Worm (Caenorhabditis elegans) whole organism, midembryonic: ENCODE results near the gene mnp-1.

ENCODE experiments used
- T22C8.4 ChIP-seq: fragments of 200-800 bp; sonication (Bioruptor generic); IDR thresholded peaks from 2 replicates; pipeline ENCODE4 v1.3.6; 2022; ENCODE audit warnings: missing genetic modification characterization, missing compliant biosample characterization
- cog-1 ChIP-seq: sonication (generic microtip); optimal IDR thresholded peaks from 2 replicates; lab custom pipeline; 2016; ENCODE audit warnings: missing genetic modification characterization, missing compliant biosample characterization
- flt-1 ChIP-seq: fragments of 200-800 bp; sonication (Bioruptor generic); IDR thresholded peaks from 2 replicates; pipeline ENCODE4 v1.3.6; 2022; ENCODE audit warnings: missing genetic modification characterization, missing compliant biosample characterization
- klf-2 ChIP-seq: fragments of 200-800 bp; sonication (Bioruptor generic); conservative IDR thresholded peaks from 2 replicates; pipeline ENCODE4 v1.3.6; 2022; ENCODE audit warnings: missing genetic modification reagents, missing genetic modification characterization, missing compliant biosample characterization
- med-1 ChIP-seq: sonication (generic microtip); optimal IDR thresholded peaks from 2 replicates; lab custom pipeline; 2017; ENCODE audit warnings: missing genetic modification characterization, mild to moderate bottlenecking, missing compliant biosample characterization, antibody characterized with exemption, missing genetic modification reagents; ENCODE audit not compliant: insufficient read depth
- ref-1 ChIP-seq: fragments of 200-800 bp; sonication (Bioruptor generic); conservative IDR thresholded peaks from 2 replicates; pipeline ENCODE4 v1.3.6; 2022; ENCODE audit warnings: missing genetic modification reagents, missing genetic modification characterization, missing compliant biosample characterization
- tab-1 ChIP-seq: fragments of 200-800 bp; sonication (Bioruptor generic); IDR thresholded peaks from 2 replicates; pipeline ENCODE4 v1.3.6; 2022; ENCODE audit warnings: missing genetic modification characterization, missing compliant biosample characterization
- ztf-23 ChIP-seq: fragments of 200-800 bp; sonication (Bioruptor generic); IDR thresholded peaks from 2 replicates; pipeline ENCODE4 v1.3.6; 2022; ENCODE audit warnings: missing genetic modification reagents, missing genetic modification characterization, missing compliant biosample characterization
- ztf-29 ChIP-seq: fragments of 200-800 bp; sonication (Bioruptor generic); IDR thresholded peaks from 2 replicates; pipeline ENCODE4 v1.3.6; 2022; ENCODE audit warnings: missing genetic modification reagents, missing genetic modification characterization, missing compliant biosample characterization

Gene mnp-1

DNA sequence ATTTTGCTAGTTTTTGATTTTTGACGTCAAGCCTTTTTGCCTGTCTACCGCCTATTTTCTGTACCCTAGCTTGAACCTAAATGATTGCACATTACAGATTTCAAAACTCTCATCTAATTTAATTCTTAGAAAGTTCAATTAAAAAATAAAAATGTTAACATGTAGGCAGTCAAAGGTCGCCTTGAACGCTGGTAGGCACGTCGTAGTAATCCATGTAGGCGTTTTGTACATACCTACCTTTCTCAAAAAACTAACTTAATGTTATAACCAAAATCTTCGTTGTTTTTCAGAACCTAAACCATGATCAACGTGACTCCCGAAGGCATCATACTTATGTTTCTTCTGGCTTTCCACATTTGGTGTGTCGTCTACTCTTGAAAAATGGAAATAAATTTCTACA, 32.5 kb upstream of the mnp-1 start, which contains the start of gene H38K22.9:
Gene H38K22.9, plus strand, starts transcription at position 301 of the 400 bp plus-strand sequence.
- no peak for TF ChIP-seq T22C8.4 (GFP tag; lab: Robert Waterston, UW)
- TF ChIP-seq tab-1 (GFP tag; lab: Robert Waterston, UW): no peak
- no peak for TF ChIP-seq med-1 (GFP tag; lab: Kevin White, UChicago)
- TF ChIP-seq cog-1 (tag; lab: Kevin White, UChicago): no peak
- no peak for TF ChIP-seq flt-1 (GFP tag; lab: Robert Waterston, UW)
- no peak for TF ChIP-seq ztf-23 (GFP tag; lab: Robert Waterston, UW)
- TF ChIP-seq ztf-29 (GFP tag; lab: Robert Waterston, UW): no peak
- TF ChIP-seq ref-1 (GFP tag; lab: Robert Waterston, UW): no peak

DNA sequence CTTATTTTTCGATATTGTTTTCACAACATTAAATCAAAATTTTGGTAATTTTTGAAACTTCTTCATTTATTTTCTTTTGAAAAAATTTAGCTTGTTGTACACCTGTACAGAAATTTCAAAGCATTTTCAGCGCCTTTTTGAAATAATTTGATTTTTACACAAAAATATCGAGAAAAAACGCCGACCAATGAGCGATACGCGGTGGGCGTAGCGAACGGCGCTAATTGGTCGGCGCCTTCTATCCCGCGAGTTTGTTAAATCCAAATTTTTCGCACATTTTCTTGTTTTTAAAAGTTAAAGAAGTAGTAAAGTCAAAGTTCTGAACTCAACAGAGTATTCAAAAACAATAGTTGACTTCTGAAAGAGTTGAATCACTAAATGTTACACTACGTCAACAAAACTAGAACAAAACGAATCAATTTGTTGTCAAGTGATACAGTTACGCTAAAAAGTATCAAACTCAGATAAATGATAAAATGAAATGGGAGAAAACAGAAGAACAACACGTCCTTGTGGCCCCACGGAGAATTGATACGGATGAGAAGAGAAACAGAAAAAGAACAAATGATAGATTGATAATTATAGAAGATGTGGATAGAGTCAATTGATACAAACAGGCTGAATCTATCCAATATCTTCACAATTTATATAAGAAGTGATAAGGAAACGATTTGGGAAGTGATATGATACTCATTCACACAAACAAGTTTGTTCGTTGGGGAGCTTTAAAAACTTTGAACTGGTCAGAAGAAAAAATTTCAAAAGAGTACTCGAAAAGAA, 28.0 kb upstream of the mnp-1 start:
- TF ChIP-seq cog-1 (tag; lab: Kevin White, UChicago) (no peak), flt-1 (GFP tag; lab: Robert Waterston, UW) (no peak), T22C8.4 (GFP tag; lab: Robert Waterston, UW) (no peak)

DNA sequence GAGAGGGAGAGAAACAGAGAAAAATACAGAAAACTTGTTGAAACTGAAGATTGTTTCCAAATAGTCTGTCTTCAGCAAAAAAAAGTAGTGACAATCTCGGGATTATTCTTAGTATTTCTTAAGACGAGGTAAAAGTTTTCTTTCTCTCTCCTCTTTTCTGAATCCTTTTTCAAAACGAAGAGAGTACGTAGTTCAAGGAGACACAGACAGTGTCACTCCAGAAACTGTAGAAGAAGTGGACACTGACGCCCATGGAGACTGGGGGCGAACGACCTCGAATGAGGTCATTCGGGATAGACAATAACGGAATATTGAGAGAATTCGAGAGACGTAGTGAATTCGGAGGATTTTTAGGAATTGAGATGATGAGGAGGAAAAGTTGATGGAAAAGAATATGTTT, 25.4 kb upstream of the mnp-1 start, which contains the start of gene gly-6:
Gene gly-6, minus strand, starts transcription at position 245 of the 400 bp plus-strand sequence.
- TF ChIP-seq ztf-29 (GFP tag; lab: Robert Waterston, UW) (no peak), klf-2 (GFP tag; lab: Robert Waterston, UW) (no peak), flt-1 (GFP tag; lab: Robert Waterston, UW) (no peak), T22C8.4 (GFP tag; lab: Robert Waterston, UW) (no peak), med-1 (GFP tag; lab: Kevin White, UChicago) (no peak), cog-1 (tag; lab: Kevin White, UChicago) (no peak), ztf-23 (GFP tag; lab: Robert Waterston, UW) (no peak), ref-1 (GFP tag; lab: Robert Waterston, UW) (no peak), tab-1 (GFP tag; lab: Robert Waterston, UW) (no peak)

DNA sequence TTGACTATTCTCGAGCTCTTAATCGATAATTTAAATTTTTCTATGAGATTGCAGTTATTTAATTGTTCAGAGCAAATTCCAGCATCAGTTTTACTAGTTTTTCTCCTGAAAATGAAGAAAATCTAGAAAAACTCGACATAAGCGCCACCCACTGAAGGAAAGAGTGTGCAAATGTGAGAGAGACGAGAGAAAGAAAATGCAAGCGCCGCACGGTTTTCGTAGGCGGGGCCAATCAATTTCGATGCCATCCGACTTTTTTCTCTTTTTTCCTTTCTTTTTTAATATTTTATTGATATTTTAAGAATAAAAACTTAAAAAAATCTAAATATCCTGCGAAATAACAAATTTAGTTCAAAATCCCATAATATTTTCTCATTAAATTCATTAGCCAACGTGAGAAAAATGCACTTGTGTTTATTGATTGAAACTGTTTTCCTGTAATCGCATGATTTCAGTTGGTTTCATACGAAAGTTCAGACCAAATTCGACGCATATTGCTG, 23.8 kb upstream of the mnp-1 start, which contains the start of gene cdk-12:
Gene cdk-12, plus strand, starts transcription at position 450 of the 500 bp plus-strand sequence.
- TF ChIP-seq flt-1 (GFP tag; lab: Robert Waterston, UW) (no peak), ztf-23 (GFP tag; lab: Robert Waterston, UW) (no peak), T22C8.4 (GFP tag; lab: Robert Waterston, UW) (no peak), ztf-29 (GFP tag; lab: Robert Waterston, UW) (no peak), tab-1 (GFP tag; lab: Robert Waterston, UW) (no peak), klf-2 (GFP tag; lab: Robert Waterston, UW) (no peak), ref-1 (GFP tag; lab: Robert Waterston, UW) (no peak), med-1 (GFP tag; lab: Kevin White, UChicago) (no peak), cog-1 (tag; lab: Kevin White, UChicago) (no peak)

DNA sequence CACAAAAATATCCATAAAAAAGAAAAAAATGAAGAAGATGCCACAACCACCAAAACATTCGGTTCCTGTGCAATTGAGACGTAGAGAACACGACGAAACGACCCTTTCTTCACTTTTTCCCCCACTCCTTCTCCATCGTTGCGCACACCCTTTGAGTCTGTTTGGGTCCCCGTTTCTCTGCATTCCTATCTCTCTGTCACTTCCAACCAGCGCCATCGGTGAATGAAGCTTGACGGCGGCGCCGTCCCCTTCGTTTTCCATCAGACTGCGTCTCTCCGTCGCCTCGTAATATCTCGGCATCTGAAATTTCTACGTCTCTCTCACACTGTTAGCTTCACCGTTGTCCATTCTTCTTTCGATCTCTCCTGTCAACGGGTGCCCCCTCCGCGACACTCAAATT, 20.8 kb upstream of the mnp-1 start:
- TF ChIP-seq ref-1 (GFP tag; lab: Robert Waterston, UW) (no peak), ztf-23 (GFP tag; lab: Robert Waterston, UW) (no peak), ztf-29 (GFP tag; lab: Robert Waterston, UW) (no peak), T22C8.4 (GFP tag; lab: Robert Waterston, UW) (no peak), med-1 (GFP tag; lab: Kevin White, UChicago) (no peak), tab-1 (GFP tag; lab: Robert Waterston, UW) (no peak), cog-1 (tag; lab: Kevin White, UChicago) (no peak)

ce11 chrIII:4343070-4343469, 13.3 kb upstream of the mnp-1 start, which contains the start of the genes B0285.3 and lcmt-1:
Gene B0285.3 (minus strand): TSS chrIII:4343336.
Gene lcmt-1 (plus strand): TSS chrIII:4343446.
- TF ChIP-seq ztf-23 (GFP tag; lab: Robert Waterston, UW): 0 out of 2 replicates have a peak, but pooled peaks have one; percentile 5
- no peak for TF ChIP-seq cog-1 (tag; lab: Kevin White, UChicago)
- TF ChIP-seq flt-1 (GFP tag; lab: Robert Waterston, UW): peak; percentile 40; the same call in 1 of the 2 replicates
- no peak for TF ChIP-seq med-1 (GFP tag; lab: Kevin White, UChicago)

DNA sequence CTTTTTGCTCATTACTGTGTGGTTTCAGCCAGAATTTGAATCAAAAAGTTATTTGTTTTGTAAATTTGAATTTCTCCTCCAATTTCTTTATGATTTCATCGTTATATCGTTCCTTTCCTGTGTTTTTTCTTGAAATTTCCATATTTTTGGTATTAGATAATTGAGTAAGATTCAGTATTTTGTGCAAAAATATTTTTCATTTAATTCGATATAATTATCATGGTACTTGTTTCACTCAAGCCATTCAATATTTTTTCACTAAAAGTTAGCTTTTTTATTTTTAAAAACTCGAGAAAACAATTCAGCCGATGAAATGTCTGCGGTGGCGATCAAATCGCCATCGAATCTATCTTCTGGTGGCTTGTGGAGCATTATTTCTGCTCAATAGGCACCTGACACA, 11.4 kb upstream of the mnp-1 start, which contains the start of gene hse-5:
Gene hse-5, plus strand, starts transcription at position 301 of the 400 bp plus-strand sequence.
- TF ChIP-seq ztf-29 (GFP tag; lab: Robert Waterston, UW) (no peak), ref-1 (GFP tag; lab: Robert Waterston, UW) (no peak), ztf-23 (GFP tag; lab: Robert Waterston, UW) (no peak), T22C8.4 (GFP tag; lab: Robert Waterston, UW) (no peak), tab-1 (GFP tag; lab: Robert Waterston, UW) (no peak), med-1 (GFP tag; lab: Kevin White, UChicago) (no peak), cog-1 (tag; lab: Kevin White, UChicago) (no peak), klf-2 (GFP tag; lab: Robert Waterston, UW) (no peak), flt-1 (GFP tag; lab: Robert Waterston, UW) (no peak)

DNA sequence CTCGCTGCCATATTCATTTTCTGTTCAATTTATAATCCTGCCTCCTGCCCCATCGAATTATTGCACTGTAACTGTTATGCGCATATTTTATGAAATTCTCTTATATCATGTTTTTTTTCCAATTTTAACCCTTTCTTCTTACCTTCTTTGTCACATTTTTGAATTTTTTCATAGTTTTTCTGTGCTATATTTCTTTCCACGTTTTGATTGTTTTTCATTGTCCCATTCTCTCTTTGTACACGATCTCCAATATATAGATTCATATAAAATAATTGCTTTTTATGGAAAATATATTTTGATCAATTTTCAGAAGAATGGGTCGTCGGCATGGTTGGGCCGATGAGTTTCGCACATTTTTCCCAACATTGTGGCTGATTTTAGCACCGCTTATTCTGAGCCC, 6.6 kb upstream of the mnp-1 start, which contains the start of gene B0285.6:
Gene B0285.6, plus strand, starts transcription at position 301 of the 400 bp plus-strand sequence.
- no peak for TF ChIP-seq klf-2 (GFP tag; lab: Robert Waterston, UW)
- no peak for TF ChIP-seq cog-1 (tag; lab: Kevin White, UChicago)
- no peak for TF ChIP-seq T22C8.4 (GFP tag; lab: Robert Waterston, UW)
- no peak for TF ChIP-seq ztf-29 (GFP tag; lab: Robert Waterston, UW)
- TF ChIP-seq ztf-23 (GFP tag; lab: Robert Waterston, UW): no peak
- TF ChIP-seq flt-1 (GFP tag; lab: Robert Waterston, UW): no peak
- no peak for TF ChIP-seq tab-1 (GFP tag; lab: Robert Waterston, UW)
- TF ChIP-seq ref-1 (GFP tag; lab: Robert Waterston, UW): no peak
- no peak for TF ChIP-seq med-1 (GFP tag; lab: Kevin White, UChicago)
